Worm (Caenorhabditis elegans) whole organism, L4 larva: ENCODE data around the gene twk-43.

Experiments
- F37D6.2 ChIP-seq: sonication (generic microtip); optimal IDR thresholded peaks from 2 replicates; lab custom pipeline; 2016; ENCODE audit warnings: mild to moderate bottlenecking, missing genetic modification characterization, missing compliant biosample characterization
- F44E2.7 ChIP-seq: fragments of 200-800 bp; sonication (Bioruptor generic); IDR thresholded peaks from 2 replicates; pipeline ENCODE4 v2.1.2; 2022; ENCODE audit warnings: missing genetic modification characterization, missing compliant biosample characterization
- R02D3.7 ChIP-seq: fragments of 150-350 bp; sonication (generic microtip); optimal IDR thresholded peaks from 3 replicates; lab custom pipeline; 2014; ENCODE audit warnings: missing biosample characterization, missing genetic modification characterization
- aha-1 ChIP-seq: fragments of 150-350 bp; peaks from one replicate; lab custom pipeline; 2014; ENCODE audit warnings: missing biosample characterization, missing genetic modification characterization
- aly-2 ChIP-seq: sonication (generic microtip); optimal IDR thresholded peaks from 2 replicates; lab custom pipeline; 2018; ENCODE audit warnings: missing biosample characterization, missing genetic modification characterization
- ama-1 ChIP-seq: fragments of 150-350 bp; optimal IDR thresholded peaks from 2 replicates; lab custom pipeline; 2014; ENCODE audit warnings: inconsistent platforms, mixed read lengths
- dmd-6 ChIP-seq: fragments of 200-800 bp; sonication (Bioruptor generic); IDR thresholded peaks from 2 replicates; pipeline ENCODE4 v1.3.6; 2022; ENCODE audit warnings: missing genetic modification reagents, missing genetic modification characterization, missing compliant biosample characterization
- duxl-1 ChIP-seq: sonication (generic microtip); optimal IDR thresholded peaks from 2 replicates; lab custom pipeline; 2016; ENCODE audit warnings: mild to moderate bottlenecking, missing genetic modification characterization, moderate library complexity, missing compliant biosample characterization; ENCODE audit not compliant: poor library complexity
- dve-1 ChIP-seq: sonication (generic microtip); optimal IDR thresholded peaks from 2 replicates; lab custom pipeline; 2017; ENCODE audit warnings: antibody characterized with exemption, mild to moderate bottlenecking, missing genetic modification characterization, missing compliant biosample characterization; ENCODE audit not compliant: insufficient read depth
- egl-43 ChIP-seq: fragments of 200-800 bp; sonication (Bioruptor generic); IDR thresholded peaks from 2 replicates; pipeline ENCODE4 v1.3.6; 2022; ENCODE audit warnings: missing genetic modification reagents, missing genetic modification characterization, missing compliant biosample characterization
- fos-1 ChIP-seq: fragments of 150-350 bp; optimal IDR thresholded peaks from 2 replicates; lab custom pipeline; 2014; ENCODE audit warnings: missing biosample characterization, missing genetic modification characterization
- hif-1 ChIP-seq, 2 experiments: sonication (generic microtip); optimal IDR thresholded peaks; 2 replicates each; lab custom pipeline; 2016 to 2017; ENCODE audit warnings: missing compliant biosample characterization in 2 of 2, missing genetic modification characterization in 2 of 2, missing genetic modification reagents in 2 of 2, missing genotype in 2 of 2, mild to moderate bottlenecking in 1 of 2
- lin-15B ChIP-seq: fragments of 150-350 bp; sonication (generic microtip); optimal IDR thresholded peaks from 3 replicates; lab custom pipeline; 2014; ENCODE audit warnings: missing biosample characterization, missing genetic modification characterization
- lir-3 ChIP-seq: sonication (generic microtip); optimal IDR thresholded peaks from 2 replicates; lab custom pipeline; 2016; ENCODE audit warnings: mild to moderate bottlenecking, missing genetic modification characterization, missing compliant biosample characterization
- lsy-2 ChIP-seq, 2 experiments: fragments of 150-350 bp in 1 of 2; sonication (generic microtip) in 1 of 2; optimal IDR thresholded peaks; 2 replicates each; lab custom pipeline; 2014 to 2017; ENCODE audit warnings: missing biosample characterization in 2 of 2, missing genetic modification characterization in 2 of 2
- mdl-1 ChIP-seq, 2 experiments: fragments of 150-350 bp in 1 of 2; sonication (generic microtip) in 1 of 2; optimal IDR thresholded peaks; 2 replicates each; lab custom pipeline; 2014 to 2017; ENCODE audit warnings: missing biosample characterization in 2 of 2, missing genetic modification characterization in 2 of 2
- mes-2 ChIP-seq: sonication (generic microtip); optimal IDR thresholded peaks from 2 replicates; lab custom pipeline; 2016; ENCODE audit warnings: missing genotype, mild to moderate bottlenecking, missing genetic modification characterization, missing compliant biosample characterization; ENCODE audit not compliant: poor library complexity, severe bottlenecking
- mxl-3 ChIP-seq: fragments of 200-800 bp; sonication (Bioruptor generic); optimal IDR thresholded peaks from 2 replicates; lab custom pipeline; 2018; ENCODE audit warnings: mild to moderate bottlenecking, missing genetic modification characterization, missing compliant biosample characterization
- nhr-10 ChIP-seq: fragments of 150-350 bp; optimal IDR thresholded peaks from 2 replicates; lab custom pipeline; 2014; ENCODE audit warnings: missing biosample characterization, missing genetic modification characterization
- nhr-25 ChIP-seq: sonication (generic microtip); optimal IDR thresholded peaks from 2 replicates; lab custom pipeline; 2017; ENCODE audit warnings: missing genetic modification characterization, mild to moderate bottlenecking, missing compliant biosample characterization, antibody characterized with exemption, moderate library complexity, borderline replicate concordance; ENCODE audit not compliant: insufficient read depth
- nhr-28 ChIP-seq: fragments of 150-350 bp; optimal IDR thresholded peaks from 2 replicates; lab custom pipeline; 2014; ENCODE audit warnings: missing biosample characterization, missing genetic modification characterization
- nhr-6 ChIP-seq: fragments of 150-350 bp; optimal IDR thresholded peaks from 2 replicates; lab custom pipeline; 2014; ENCODE audit warnings: missing biosample characterization, missing genetic modification characterization
- nhr-77 ChIP-seq: fragments of 150-350 bp; optimal IDR thresholded peaks from 2 replicates; lab custom pipeline; 2014; ENCODE audit warnings: missing biosample characterization, missing genetic modification characterization
- pha-4 ChIP-seq, 2 experiments: fragments of 150-350 bp in 1 of 2; fragments of 200-800 bp in 1 of 2; sonication (Bioruptor generic) in 1 of 2; IDR thresholded peaks in 1 of 2; optimal IDR thresholded peaks in 1 of 2; 2 replicates each; pipeline versions ENCODE4 v1.3.6 to Lab custom; 2014 to 2022; ENCODE audit warnings: missing genetic modification characterization in 2 of 2, missing genetic modification reagents in 2 of 2, missing biosample characterization in 1 of 2, missing compliant biosample characterization in 1 of 2
- php-3 ChIP-seq: fragments of 200-800 bp; sonication (Bioruptor generic); IDR thresholded peaks from 2 replicates; pipeline ENCODE4 v1.3.6; 2022; ENCODE audit warnings: missing genetic modification reagents, missing genetic modification characterization, missing compliant biosample characterization
- pqm-1 ChIP-seq: sonication (generic microtip); optimal IDR thresholded peaks from 2 replicates; lab custom pipeline; 2017; ENCODE audit warnings: missing biosample characterization, missing genetic modification characterization
- snpc-1.2 ChIP-seq: fragments of 200-800 bp; sonication (Bioruptor generic); IDR thresholded peaks from 2 replicates; pipeline ENCODE4 v1.3.6; 2022; ENCODE audit warnings: missing genetic modification reagents, missing genetic modification characterization, missing compliant biosample characterization
- tag-97 ChIP-seq: fragments of 200-800 bp; sonication (Bioruptor generic); IDR thresholded peaks from 2 replicates; pipeline ENCODE4 v1.3.6; 2022; ENCODE audit warnings: missing genetic modification characterization, missing compliant biosample characterization
- unc-39 ChIP-seq: sonication (generic microtip); optimal IDR thresholded peaks from 2 replicates; lab custom pipeline; 2017; ENCODE audit warnings: missing biosample characterization, missing genetic modification characterization
- unc-62 ChIP-seq, 3 experiments: fragments of 150-350 bp in 1 of 3; sonication (generic microtip); optimal IDR thresholded peaks in 2 of 3; peaks in 1 of 3; 1 replicate in 1 of 3; 2 replicates in 2 of 3; lab custom pipeline; 2014 to 2017; ENCODE audit warnings: missing biosample characterization in 3 of 3, missing genetic modification characterization in 3 of 3, missing genetic modification reagents in 3 of 3, missing genotype in 1 of 3
- ztf-7 ChIP-seq: fragments of 150-350 bp; optimal IDR thresholded peaks from 2 replicates; lab custom pipeline; 2014; ENCODE audit warnings: missing biosample characterization, missing genetic modification characterization

Gene twk-43

DNA sequence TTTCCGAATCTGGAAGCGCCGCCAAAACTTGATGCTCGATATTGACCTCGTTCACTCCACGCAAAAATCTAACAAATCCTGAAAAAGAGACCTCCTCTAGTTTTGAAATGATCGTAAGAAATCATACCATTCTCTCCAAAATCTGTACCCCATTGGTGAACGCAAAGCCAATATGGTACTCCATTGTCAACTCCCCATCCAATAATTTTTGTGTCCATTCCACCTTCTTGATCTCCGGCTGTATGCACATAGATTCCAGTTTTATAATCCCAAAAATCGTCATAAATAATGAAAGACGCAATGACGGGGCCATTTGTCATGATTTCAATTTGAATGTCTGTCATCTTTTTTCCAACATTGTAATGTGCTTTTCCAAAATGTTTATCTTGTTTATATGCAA lies 10.1 kb downstream of the twk-43 start:
- TF ChIP-seq snpc-1.2 (GFP tag; lab: Robert Waterston, UW) (no peak), unc-62 (GFP tag; optimal IDR thresholded peaks at IDR 0.05 in 1 of 2; lab: Kevin White, UChicago) (peak in 1 of 2 experiments; percentile 82), unc-62 (tag; optimal IDR thresholded peaks at IDR 0.05; lab: Kevin White, UChicago) (no peak)

DNA sequence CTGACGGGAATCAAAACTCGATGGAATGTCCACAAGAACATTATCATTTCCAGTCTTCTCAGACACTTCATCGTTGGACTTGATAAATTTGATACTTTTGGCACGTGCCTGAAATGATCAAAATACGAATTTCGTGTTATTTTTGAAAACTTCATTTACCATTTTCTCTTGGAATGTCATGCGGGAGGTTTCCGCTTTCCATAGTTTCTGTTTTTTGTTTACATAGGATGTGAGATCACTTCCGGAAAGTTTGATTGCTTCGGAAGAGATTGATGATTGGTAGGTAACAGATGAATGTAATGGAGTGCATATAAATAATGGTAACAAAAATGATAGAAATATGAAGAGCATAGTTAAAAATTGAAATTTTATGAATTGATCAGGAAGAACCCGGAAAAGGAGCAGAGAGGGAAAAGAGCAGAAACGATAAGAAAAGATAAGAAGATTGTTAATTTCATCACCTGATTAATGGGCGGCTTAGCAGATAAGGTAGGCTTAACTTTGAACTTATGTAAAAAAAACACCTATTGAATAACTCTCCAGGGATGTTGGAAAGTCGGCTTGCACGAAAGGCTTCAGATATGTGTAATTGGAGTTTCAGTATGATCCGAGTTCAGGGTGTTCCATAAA lies 11.7 kb downstream of the twk-43 start, which contains the start of gene F32H5.1:
Gene F32H5.1, minus strand, starts transcription at position 386 of the 630 bp plus-strand sequence.
- TF ChIP-seq fos-1 (tag; lab: Kevin White, UChicago), result no peak
- TF ChIP-seq unc-62 (GFP tag; optimal IDR thresholded peaks at IDR 0.05 in 1 of 2; lab: Kevin White, UChicago), result no peak
- no peak for TF ChIP-seq unc-62 (tag; optimal IDR thresholded peaks at IDR 0.05; lab: Kevin White, UChicago)
- TF ChIP-seq dmd-6 (GFP tag; lab: Robert Waterston, UW), result peak; percentile 67
- TF ChIP-seq F37D6.2 (tag; lab: Kevin White, UChicago), result no peak
- peak; percentile 42 for TF ChIP-seq nhr-28 (tag; lab: Kevin White, UChicago)
- peak; percentile 31 for TF ChIP-seq dve-1
- no peak for TF ChIP-seq php-3 (GFP tag; lab: Robert Waterston, UW)
- TF ChIP-seq lsy-2 (tag; optimal IDR thresholded peaks at IDR 0.05; lab: Kevin White, UChicago), result peak in 1 of 2 experiments; percentile 11
- TF ChIP-seq R02D3.7 (tag; lab: Kevin White, UChicago), result no peak
- no peak for TF ChIP-seq F44E2.7 (GFP tag; lab: Robert Waterston, UW)
- no peak for TF ChIP-seq hif-1 (tag; optimal IDR thresholded peaks at IDR 0.05; lab: Kevin White, UChicago)
- peak; percentile 81 for TF ChIP-seq ztf-7 (tag; lab: Kevin White, UChicago)
- TF ChIP-seq pqm-1 (tag; lab: Kevin White, UChicago), result peak; percentile 88
- peak; percentile 18 for TF ChIP-seq aha-1 (tag; lab: Kevin White, UChicago)
- TF ChIP-seq ama-1 (lab: Kevin White, UChicago), result no peak
- TF ChIP-seq lin-15B (tag; lab: Kevin White, UChicago), result no peak
- no peak for TF ChIP-seq mes-2 (tag; lab: Kevin White, UChicago)

DNA sequence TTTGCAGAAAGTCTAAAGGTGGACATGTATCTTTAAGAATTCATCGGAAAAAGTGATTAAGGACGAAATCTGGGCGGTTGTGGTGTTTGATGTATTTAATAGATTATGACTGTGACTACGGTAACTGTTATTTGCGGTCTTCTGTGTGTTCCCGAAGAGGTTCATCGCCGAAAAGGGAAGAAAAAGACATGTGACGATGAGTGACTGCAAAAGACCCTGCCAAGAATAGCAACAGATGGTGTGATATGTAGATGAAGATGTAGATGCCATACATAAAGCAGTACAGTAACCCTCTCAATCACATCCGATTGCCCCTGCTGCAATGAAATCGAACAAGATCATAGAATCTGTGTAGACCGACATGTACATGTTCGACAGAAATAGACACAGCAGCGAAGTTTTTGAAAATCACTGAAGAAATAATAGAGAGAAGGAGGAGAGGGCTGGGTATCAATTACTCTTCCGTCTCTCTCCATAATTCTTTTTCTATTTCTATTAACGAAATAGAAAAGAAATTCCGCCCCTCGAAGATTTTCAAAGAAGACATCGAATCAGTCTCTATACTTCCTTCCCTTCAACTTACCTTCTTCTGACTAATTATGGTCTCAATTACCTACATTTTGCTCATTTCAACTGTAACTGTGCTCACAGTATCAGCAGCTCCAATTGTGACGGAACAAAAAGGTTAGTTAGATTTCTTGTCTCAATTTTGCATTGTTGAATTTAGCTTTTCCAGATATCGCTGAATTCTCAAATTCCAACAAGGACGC lies 12.9 kb downstream of the twk-43 start, which contains the start of gene F32H5.3:
Gene F32H5.3, plus strand, starts transcription at position 513 of the 770 bp plus-strand sequence.
- TF ChIP-seq fos-1 (tag; lab: Kevin White, UChicago), result no peak
- no peak for TF ChIP-seq tag-97 (GFP tag; lab: Robert Waterston, UW)
- TF ChIP-seq mxl-3 (GFP tag; lab: Kevin White, UChicago), result peak; percentile 35
- TF ChIP-seq aly-2 (tag; lab: Kevin White, UChicago), result no peak
- TF ChIP-seq unc-62 (GFP tag; optimal IDR thresholded peaks at IDR 0.05 in 1 of 2; lab: Kevin White, UChicago), result peak in 1 of 2 experiments; percentile 97
- no peak for TF ChIP-seq unc-62 (tag; optimal IDR thresholded peaks at IDR 0.05; lab: Kevin White, UChicago)
- no peak for TF ChIP-seq lir-3 (tag; lab: Kevin White, UChicago)
- TF ChIP-seq nhr-6 (tag; lab: Kevin White, UChicago), result no peak
- peak; percentile 0 for TF ChIP-seq nhr-25 (tag; lab: Kevin White, UChicago)
- no peak for TF ChIP-seq nhr-77 (tag; lab: Kevin White, UChicago)
- no peak for TF ChIP-seq duxl-1 (tag; lab: Kevin White, UChicago)
- TF ChIP-seq unc-39 (tag; lab: Kevin White, UChicago), result no peak
- TF ChIP-seq pha-4 (GFP tag; IDR thresholded peaks at IDR 0.05; lab: Robert Waterston, UW), result no peak
- TF ChIP-seq pha-4 (tag; optimal IDR thresholded peaks at IDR 0.05; lab: Kevin White, UChicago), result no peak
- TF ChIP-seq nhr-28 (tag; lab: Kevin White, UChicago), result peak; percentile 63
- TF ChIP-seq egl-43, result no peak
- TF ChIP-seq lsy-2 (tag; optimal IDR thresholded peaks at IDR 0.05; lab: Kevin White, UChicago), result peak in 1 of 2 experiments; percentile 37
- TF ChIP-seq nhr-10 (tag; lab: Kevin White, UChicago), result no peak
- peak in 1 of 2 experiments; percentile 44 for TF ChIP-seq mdl-1 (tag; optimal IDR thresholded peaks at IDR 0.05; lab: Kevin White, UChicago)
